Worm (Caenorhabditis elegans) whole organism, mixed stage, embryonic: ENCODE data around the gene B0001.7.

Source experiments
- M03D4.4 ChIP-seq: sonication (generic microtip); optimal IDR thresholded peaks from 2 replicates; lab custom pipeline; 2017; ENCODE audit warnings: mild to moderate bottlenecking, missing genetic modification characterization, missing compliant biosample characterization
- bed-3 ChIP-seq: fragments of 200-800 bp; sonication (Bioruptor generic); optimal IDR thresholded peaks from 3 replicates; lab custom pipeline; 2018; ENCODE audit warnings: mild to moderate bottlenecking, missing genetic modification characterization, moderate library complexity, missing compliant biosample characterization
- blmp-1 ChIP-seq: fragments of 150-350 bp; optimal IDR thresholded peaks from 2 replicates; lab custom pipeline; 2014; ENCODE audit warnings: missing biosample characterization, missing genetic modification characterization
- ceh-39 ChIP-seq: fragments of 150-350 bp; optimal IDR thresholded peaks from 2 replicates; lab custom pipeline; 2014; ENCODE audit warnings: missing biosample characterization, missing genetic modification characterization
- ceh-43 ChIP-seq: fragments of 200-800 bp; sonication (Bioruptor generic); optimal IDR thresholded peaks from 2 replicates; lab custom pipeline; 2018; ENCODE audit warnings: mild to moderate bottlenecking, missing genetic modification characterization, moderate library complexity, missing compliant biosample characterization
- ceh-83 ChIP-seq: fragments of 200-800 bp; sonication (Bioruptor generic); optimal IDR thresholded peaks from 2 replicates; lab custom pipeline; 2018; ENCODE audit warnings: mild to moderate bottlenecking, missing genetic modification characterization, missing compliant biosample characterization
- ces-1 ChIP-seq: fragments of 150-350 bp; optimal IDR thresholded peaks from 2 replicates; lab custom pipeline; 2014; ENCODE audit warnings: missing biosample characterization, missing genetic modification reagents, missing genetic modification characterization
- cnd-1 ChIP-seq: fragments of 200-800 bp; sonication (Bioruptor generic); optimal IDR thresholded peaks from 2 replicates; lab custom pipeline; 2018; ENCODE audit warnings: mild to moderate bottlenecking, missing genetic modification characterization, missing compliant biosample characterization
- drap-1 ChIP-seq: fragments of 200-800 bp; sonication (Bioruptor generic); optimal IDR thresholded peaks from 3 replicates; lab custom pipeline; 2018; ENCODE audit warnings: mild to moderate bottlenecking, missing genetic modification characterization, missing compliant biosample characterization
- elt-1 ChIP-seq: sonication (generic microtip); optimal IDR thresholded peaks from 2 replicates; lab custom pipeline; 2017; ENCODE audit warnings: missing genetic modification characterization, mild to moderate bottlenecking, missing compliant biosample characterization, antibody characterized with exemption, moderate library complexity, borderline replicate concordance; ENCODE audit not compliant: insufficient read depth
- elt-3 ChIP-seq: fragments of 150-350 bp; optimal IDR thresholded peaks from 2 replicates; lab custom pipeline; 2014; ENCODE audit warnings: missing biosample characterization, missing genetic modification characterization
- flh-1 ChIP-seq: fragments of 200-800 bp; sonication (Bioruptor generic); optimal IDR thresholded peaks from 2 replicates; lab custom pipeline; 2018; ENCODE audit warnings: mild to moderate bottlenecking, missing genetic modification characterization, moderate library complexity, missing compliant biosample characterization
- ham-2 ChIP-seq: fragments of 200-800 bp; sonication (Bioruptor generic); optimal IDR thresholded peaks from 2 replicates; lab custom pipeline; 2018; ENCODE audit warnings: mild to moderate bottlenecking, missing genetic modification characterization, missing compliant biosample characterization
- hlh-1 ChIP-seq: fragments of 150-350 bp; optimal IDR thresholded peaks from 2 replicates; lab custom pipeline; 2014; ENCODE audit warnings: missing biosample characterization, missing genetic modification reagents, missing genetic modification characterization
- lin-13 ChIP-seq: fragments of 150-350 bp; optimal IDR thresholded peaks from 2 replicates; lab custom pipeline; 2014; ENCODE audit warnings: missing biosample characterization, missing genetic modification characterization
- lin-32 ChIP-seq: fragments of 200-800 bp; sonication (Bioruptor generic); optimal IDR thresholded peaks from 2 replicates; lab custom pipeline; 2018; ENCODE audit warnings: mild to moderate bottlenecking, missing genetic modification characterization, missing compliant biosample characterization
- lsy-2 ChIP-seq: fragments of 150-350 bp; optimal IDR thresholded peaks from 2 replicates; lab custom pipeline; 2014; ENCODE audit warnings: missing biosample characterization, missing genetic modification characterization
- mab-5 ChIP-seq: fragments of 150-350 bp; optimal IDR thresholded peaks from 2 replicates; lab custom pipeline; 2014; ENCODE audit warnings: missing biosample characterization, missing genetic modification characterization
- mep-1 ChIP-seq: fragments of 150-350 bp; optimal IDR thresholded peaks from 2 replicates; lab custom pipeline; 2017; ENCODE audit warnings: missing biosample characterization, missing genetic modification reagents, missing genetic modification characterization, inconsistent platforms
- mls-2 ChIP-seq: sonication (generic microtip); optimal IDR thresholded peaks from 2 replicates; lab custom pipeline; 2016; ENCODE audit warnings: mild to moderate bottlenecking, missing genetic modification characterization, moderate library complexity, missing compliant biosample characterization
- nhr-12 ChIP-seq: fragments of 150-350 bp; optimal IDR thresholded peaks from 2 replicates; lab custom pipeline; 2014; ENCODE audit warnings: missing biosample characterization, missing genetic modification characterization
- nhr-237 ChIP-seq: fragments of 150-350 bp; optimal IDR thresholded peaks from 2 replicates; lab custom pipeline; 2014; ENCODE audit warnings: missing biosample characterization, missing genetic modification characterization
- nhr-28 ChIP-seq: fragments of 150-350 bp; optimal IDR thresholded peaks from 2 replicates; lab custom pipeline; 2014; ENCODE audit warnings: missing biosample characterization, missing genetic modification characterization
- nhr-76 ChIP-seq: sonication (generic microtip); optimal IDR thresholded peaks from 2 replicates; lab custom pipeline; 2017; ENCODE audit warnings: missing biosample characterization, missing genetic modification characterization
- pha-4 ChIP-seq: fragments of 150-350 bp; optimal IDR thresholded peaks from 2 replicates; lab custom pipeline; 2018; ENCODE audit warnings: missing biosample characterization, missing genetic modification reagents, missing genetic modification characterization
- sem-2 ChIP-seq: fragments of 200-800 bp; sonication (Bioruptor generic); optimal IDR thresholded peaks from 2 replicates; lab custom pipeline; 2018; ENCODE audit warnings: mild to moderate bottlenecking, missing genetic modification characterization, missing compliant biosample characterization
- snpc-4 ChIP-seq: fragments of 150-350 bp; optimal IDR thresholded peaks from 2 replicates; lab custom pipeline; 2014; ENCODE audit warnings: missing biosample characterization, missing genetic modification characterization
- sptf-1 ChIP-seq: sonication (generic microtip); optimal IDR thresholded peaks from 2 replicates; lab custom pipeline; 2017; ENCODE audit warnings: mild to moderate bottlenecking, missing genetic modification characterization, moderate library complexity, missing compliant biosample characterization
- unc-120 ChIP-seq: sonication (generic microtip); optimal IDR thresholded peaks from 2 replicates; lab custom pipeline; 2017; ENCODE audit warnings: missing genetic modification characterization, missing compliant biosample characterization; ENCODE audit not compliant: poor library complexity, severe bottlenecking
- unc-39 ChIP-seq: fragments of 150-350 bp; optimal IDR thresholded peaks from 2 replicates; lab custom pipeline; 2014; ENCODE audit warnings: missing biosample characterization, missing genetic modification characterization
- unc-62 ChIP-seq: fragments of 150-350 bp; optimal IDR thresholded peaks from 2 replicates; lab custom pipeline; 2014; ENCODE audit warnings: missing biosample characterization, missing genetic modification reagents, missing genetic modification characterization
- zip-8 ChIP-seq: fragments of 150-350 bp; optimal IDR thresholded peaks from 2 replicates; lab custom pipeline; 2014; ENCODE audit warnings: missing biosample characterization, missing genetic modification characterization
- ztf-11 ChIP-seq: fragments of 150-350 bp; optimal IDR thresholded peaks from 2 replicates; lab custom pipeline; 2014; ENCODE audit warnings: missing biosample characterization, missing genetic modification characterization

B0001.7 gene

DNA sequence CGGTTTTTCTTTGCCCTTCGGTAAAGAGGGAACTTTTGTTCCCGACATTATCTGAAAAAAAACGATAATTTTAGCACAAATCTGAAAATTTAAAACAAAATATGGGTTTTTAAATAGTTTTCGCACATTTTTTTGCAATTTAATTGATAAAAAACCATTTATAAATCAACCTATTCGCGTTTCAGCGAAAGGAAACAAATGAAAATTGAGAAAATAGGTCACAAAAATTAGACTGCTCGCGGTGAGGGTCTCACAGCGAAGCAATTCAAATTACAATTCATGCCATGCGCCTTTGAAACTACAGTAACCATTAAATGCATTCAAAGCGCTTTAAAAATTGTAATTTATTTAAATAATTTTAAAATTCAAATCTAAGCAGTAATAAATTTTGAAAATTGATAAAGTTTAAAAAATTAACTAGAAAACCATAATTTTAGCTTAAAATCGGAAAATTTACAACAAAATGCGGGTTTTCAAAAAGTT, at the start of gene B0001.7:
B0001.7 (minus strand) TSS at position 51 of the 483 bp plus-strand sequence.
- no peak for TF ChIP-seq nhr-76

DNA sequence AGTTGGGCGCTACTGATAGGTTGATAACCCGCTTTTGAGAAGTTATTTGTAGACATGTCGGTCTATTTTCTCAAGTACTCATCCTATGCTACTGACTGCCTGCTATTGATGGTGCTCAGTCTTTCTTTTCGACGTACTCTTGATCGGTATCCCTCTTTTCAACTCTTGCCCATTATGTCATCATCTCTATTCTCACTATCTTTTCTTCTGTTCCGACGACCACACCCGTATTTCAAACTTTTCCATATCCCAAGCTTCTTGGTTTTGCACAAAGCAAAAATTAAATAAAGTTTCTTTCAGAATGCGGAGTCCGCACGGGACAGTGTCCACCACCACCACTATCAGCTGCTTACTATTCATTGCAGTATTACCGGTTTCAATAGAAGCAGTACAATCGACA, 48.9 kb upstream of the B0001.7 start, which contains the start of gene F35G2.1:
F35G2.1 (plus strand) TSS at position 301 of the 400 bp plus-strand sequence.
- TF ChIP-seq mep-1 (tag; lab: Kevin White, UChicago) = no peak
- no peak for TF ChIP-seq mls-2 (tag; lab: Kevin White, UChicago)
- no peak for TF ChIP-seq unc-120 (tag; lab: Kevin White, UChicago)
- TF ChIP-seq ztf-11 (tag; lab: Kevin White, UChicago) = no peak
- TF ChIP-seq hlh-1 (tag; lab: Kevin White, UChicago) = no peak
- no peak for TF ChIP-seq flh-1
- no peak for TF ChIP-seq ceh-83 (GFP tag; lab: Kevin White, UChicago)
- TF ChIP-seq snpc-4 (tag; lab: Kevin White, UChicago) = no peak
- no peak for TF ChIP-seq nhr-28
- TF ChIP-seq mab-5 (tag; lab: Kevin White, UChicago) = no peak
- no peak for TF ChIP-seq sptf-1 (tag; lab: Kevin White, UChicago)
- TF ChIP-seq pha-4 (tag; lab: Kevin White, UChicago) = no peak
- TF ChIP-seq cnd-1 (tag; lab: Kevin White, UChicago) = no peak
- no peak for TF ChIP-seq nhr-237 (tag; lab: Kevin White, UChicago)
- no peak for TF ChIP-seq lsy-2 (tag; lab: Kevin White, UChicago)
- no peak for TF ChIP-seq unc-39 (tag; lab: Kevin White, UChicago)
- no peak for TF ChIP-seq elt-3
- TF ChIP-seq ceh-39 (tag; lab: Kevin White, UChicago) = no peak
- TF ChIP-seq unc-62 = no peak

DNA sequence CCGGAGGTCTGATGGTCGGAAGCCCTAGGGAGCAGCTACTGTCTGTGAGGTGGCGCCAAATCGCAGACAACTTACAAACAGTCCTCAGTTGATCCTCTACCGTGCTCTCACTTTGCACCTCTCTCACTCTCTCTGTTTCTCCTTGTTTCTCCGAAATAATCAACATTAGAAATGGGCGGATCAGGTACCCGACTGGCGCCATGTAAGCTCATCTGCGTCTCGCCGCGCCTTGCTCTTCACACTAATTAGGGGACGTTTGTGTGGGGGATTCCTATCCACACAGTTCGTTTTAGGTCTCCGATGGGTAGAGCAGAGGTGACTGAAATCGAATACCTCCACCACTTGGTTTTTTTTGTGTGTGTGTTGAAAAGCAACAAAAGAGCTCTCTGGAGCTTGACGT, 48.0 kb upstream of the B0001.7 start:
- no peak for TF ChIP-seq ceh-43 (GFP tag; lab: Kevin White, UChicago)
- no peak for TF ChIP-seq ceh-39 (tag; lab: Kevin White, UChicago)
- no peak for TF ChIP-seq nhr-12
- no peak for TF ChIP-seq zip-8 (tag; lab: Kevin White, UChicago)
- TF ChIP-seq flh-1 = no peak
- TF ChIP-seq bed-3 = no peak
- no peak for TF ChIP-seq ham-2 (GFP tag; lab: Kevin White, UChicago)

DNA sequence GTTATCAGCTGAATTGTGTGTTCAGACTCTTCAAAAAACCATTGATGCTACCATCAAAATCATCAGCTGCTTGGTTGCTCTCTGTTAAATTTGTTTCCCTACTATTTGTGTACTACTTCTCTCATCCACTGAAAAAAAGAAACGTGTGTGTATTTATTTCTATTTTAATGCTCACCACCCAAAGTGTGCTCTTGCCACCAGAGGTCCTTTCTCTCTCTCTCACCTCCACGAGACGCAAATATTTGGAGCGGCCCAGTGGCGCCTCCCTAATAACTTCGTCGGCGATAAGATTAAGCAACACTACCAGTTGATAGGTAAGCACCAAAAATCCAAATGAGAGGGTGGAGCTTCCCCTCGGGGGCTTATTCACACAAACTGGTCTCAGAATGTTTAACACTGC, 46.8 kb upstream of the B0001.7 start:
- TF ChIP-seq ceh-39 (tag; lab: Kevin White, UChicago) = no peak
- TF ChIP-seq blmp-1 = no peak
- TF ChIP-seq ces-1 (GFP tag; lab: Kevin White, UChicago) = no peak
- no peak for TF ChIP-seq zip-8 (tag; lab: Kevin White, UChicago)
- TF ChIP-seq nhr-28 = no peak
- TF ChIP-seq elt-3 = no peak
- no peak for TF ChIP-seq cnd-1 (tag; lab: Kevin White, UChicago)
- TF ChIP-seq unc-39 (tag; lab: Kevin White, UChicago) = no peak
- no peak for TF ChIP-seq nhr-76
- TF ChIP-seq snpc-4 (tag; lab: Kevin White, UChicago) = no peak
- no peak for TF ChIP-seq unc-62
- no peak for TF ChIP-seq M03D4.4 (tag; lab: Kevin White, UChicago)
- TF ChIP-seq drap-1 (GFP tag; lab: Kevin White, UChicago) = no peak
- no peak for TF ChIP-seq mls-2 (tag; lab: Kevin White, UChicago)
- no peak for TF ChIP-seq hlh-1 (tag; lab: Kevin White, UChicago)

DNA sequence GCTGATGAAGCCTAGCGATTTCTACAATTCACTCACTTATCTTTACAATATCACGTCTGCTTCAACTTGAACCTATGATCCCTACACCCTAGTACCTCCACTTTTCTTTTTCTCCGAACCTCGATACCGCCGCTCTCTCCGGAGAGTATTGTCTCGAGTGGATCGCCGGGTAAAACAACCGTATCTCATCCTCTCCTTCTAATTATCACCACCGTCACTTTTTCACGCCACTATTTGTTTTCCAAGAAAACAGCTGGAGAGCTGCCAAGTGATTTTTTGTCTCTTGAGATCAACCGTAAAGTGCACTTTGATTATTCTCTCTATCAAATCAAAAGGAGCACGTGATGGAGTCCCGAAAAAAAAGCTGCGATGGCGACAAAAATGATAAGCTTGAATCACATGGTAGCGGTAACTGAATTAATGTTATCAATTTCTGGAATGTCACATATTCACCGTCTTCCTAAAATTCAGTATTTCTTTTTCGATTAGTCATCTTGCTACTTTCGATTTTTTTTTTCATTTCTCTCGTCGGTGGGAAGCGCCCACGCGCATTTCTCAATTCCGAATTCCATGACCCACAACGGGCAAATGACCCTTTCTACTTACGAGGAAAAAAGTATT, 45.6 kb upstream of the B0001.7 start:
- no peak for TF ChIP-seq nhr-12
- TF ChIP-seq sem-2 (GFP tag; lab: Kevin White, UChicago) = no peak
- TF ChIP-seq nhr-28 = no peak
- TF ChIP-seq ceh-43 (GFP tag; lab: Kevin White, UChicago) = no peak
- no peak for TF ChIP-seq M03D4.4 (tag; lab: Kevin White, UChicago)
- no peak for TF ChIP-seq unc-62
- no peak for TF ChIP-seq lin-32 (GFP tag; lab: Kevin White, UChicago)
- TF ChIP-seq snpc-4 (tag; lab: Kevin White, UChicago) = no peak
- no peak for TF ChIP-seq lsy-2 (tag; lab: Kevin White, UChicago)
- no peak for TF ChIP-seq lin-13
- no peak for TF ChIP-seq elt-1 (tag; lab: Kevin White, UChicago)
- TF ChIP-seq unc-120 (tag; lab: Kevin White, UChicago) = no peak
- no peak for TF ChIP-seq unc-39 (tag; lab: Kevin White, UChicago)
- TF ChIP-seq, all 35 proteins: peak for 0
